Worm (Caenorhabditis elegans) whole organism, late embryonic: ENCODE results near the gene sma-5.

Experiments
- K02D7.2 ChIP-seq: sonication (generic microtip); optimal IDR thresholded peaks from 2 replicates; lab custom pipeline; 2017; ENCODE audit warnings: mild to moderate bottlenecking, missing genetic modification characterization, missing compliant biosample characterization
- ahr-1 ChIP-seq: sonication (generic microtip); optimal IDR thresholded peaks from 2 replicates; lab custom pipeline; 2016; ENCODE audit warnings: missing genetic modification characterization, missing compliant biosample characterization
- ama-1 ChIP-seq: fragments of 150-350 bp; optimal IDR thresholded peaks from 2 replicates; lab custom pipeline; 2014
- ceh-19 ChIP-seq: fragments of 200-800 bp; sonication (Bioruptor generic); optimal IDR thresholded peaks from 2 replicates; lab custom pipeline; 2018; ENCODE audit warnings: mild to moderate bottlenecking, missing genetic modification characterization, missing compliant biosample characterization
- ceh-2 ChIP-seq: sonication (generic microtip); optimal IDR thresholded peaks from 2 replicates; lab custom pipeline; 2016; ENCODE audit warnings: missing genotype, missing genetic modification characterization, missing compliant biosample characterization
- ceh-22 ChIP-seq: sonication (generic microtip); optimal IDR thresholded peaks from 2 replicates; lab custom pipeline; 2017; ENCODE audit warnings: missing biosample characterization, missing genetic modification characterization
- ceh-24 ChIP-seq: sonication (generic microtip); optimal IDR thresholded peaks from 2 replicates; lab custom pipeline; 2016; ENCODE audit warnings: mild to moderate bottlenecking, missing genetic modification characterization, missing compliant biosample characterization
- ceh-30 ChIP-seq: fragments of 150-350 bp; optimal IDR thresholded peaks from 2 replicates; lab custom pipeline; 2014; ENCODE audit warnings: missing biosample characterization, missing genetic modification characterization
- ceh-31 ChIP-seq: sonication (generic microtip); optimal IDR thresholded peaks from 2 replicates; lab custom pipeline; 2016; ENCODE audit warnings: missing genetic modification characterization, missing compliant biosample characterization
- ceh-34 ChIP-seq: sonication (generic microtip); optimal IDR thresholded peaks from 2 replicates; lab custom pipeline; 2016; ENCODE audit warnings: mild to moderate bottlenecking, missing genetic modification characterization, missing compliant biosample characterization
- ceh-9 ChIP-seq: sonication (generic microtip); optimal IDR thresholded peaks from 2 replicates; lab custom pipeline; 2016; ENCODE audit warnings: mild to moderate bottlenecking, missing genetic modification characterization, inconsistent platforms, missing compliant biosample characterization
- che-1 ChIP-seq: sonication (generic microtip); optimal IDR thresholded peaks from 2 replicates; lab custom pipeline; 2016; ENCODE audit warnings: mild to moderate bottlenecking, missing genetic modification characterization, missing compliant biosample characterization
- dmd-4 ChIP-seq: sonication (generic microtip); optimal IDR thresholded peaks from 2 replicates; lab custom pipeline; 2016; ENCODE audit warnings: borderline replicate concordance, missing genetic modification characterization, missing compliant biosample characterization
- dve-1 ChIP-seq: sonication (generic microtip); optimal IDR thresholded peaks from 2 replicates; lab custom pipeline; 2017; ENCODE audit warnings: antibody characterized with exemption, mild to moderate bottlenecking, missing genetic modification characterization, missing compliant biosample characterization
- ets-4 ChIP-seq: sonication (generic microtip); optimal IDR thresholded peaks from 2 replicates; lab custom pipeline; 2016; ENCODE audit warnings: missing genetic modification characterization, missing compliant biosample characterization
- eyg-1 ChIP-seq: sonication (generic microtip); optimal IDR thresholded peaks from 2 replicates; lab custom pipeline; 2016; ENCODE audit warnings: missing genotype, missing genetic modification characterization, missing compliant biosample characterization
- hlh-13 ChIP-seq: fragments of 200-800 bp; sonication (Bioruptor generic); optimal IDR thresholded peaks from 2 replicates; lab custom pipeline; 2018; ENCODE audit warnings: mild to moderate bottlenecking, missing genetic modification characterization, missing compliant biosample characterization
- hlh-15 ChIP-seq: sonication (generic microtip); optimal IDR thresholded peaks from 2 replicates; lab custom pipeline; 2016; ENCODE audit warnings: missing genetic modification characterization, missing compliant biosample characterization
- hlh-6 ChIP-seq: sonication (generic microtip); optimal IDR thresholded peaks from 2 replicates; lab custom pipeline; 2016; ENCODE audit warnings: missing genotype, missing genetic modification characterization, missing compliant biosample characterization
- madf-2 ChIP-seq: sonication (generic microtip); optimal IDR thresholded peaks from 2 replicates; lab custom pipeline; 2017; ENCODE audit warnings: missing genetic modification characterization, missing compliant biosample characterization
- mec-3 ChIP-seq: sonication (generic microtip); optimal IDR thresholded peaks from 2 replicates; lab custom pipeline; 2016; ENCODE audit warnings: borderline replicate concordance, missing genetic modification characterization, missing compliant biosample characterization
- nfya-1 ChIP-seq: sonication (generic microtip); optimal IDR thresholded peaks from 2 replicates; lab custom pipeline; 2017; ENCODE audit warnings: missing genetic modification characterization, mild to moderate bottlenecking, missing compliant biosample characterization, antibody characterized with exemption, moderate library complexity
- nhr-232 ChIP-seq: sonication (generic microtip); optimal IDR thresholded peaks from 2 replicates; lab custom pipeline; 2016; ENCODE audit warnings: missing genetic modification characterization, missing compliant biosample characterization
- npax-4 ChIP-seq: sonication (generic microtip); optimal IDR thresholded peaks from 2 replicates; lab custom pipeline; 2016; ENCODE audit warnings: missing genetic modification characterization, missing compliant biosample characterization
- pag-3 ChIP-seq: sonication (generic microtip); optimal IDR thresholded peaks from 2 replicates; lab custom pipeline; 2016; ENCODE audit warnings: missing compliant biosample characterization, missing genetic modification characterization, borderline replicate concordance
- pax-1 ChIP-seq: fragments of 150-350 bp; optimal IDR thresholded peaks from 2 replicates; lab custom pipeline; 2014; ENCODE audit warnings: missing biosample characterization, missing genetic modification characterization
- pha-2 ChIP-seq: sonication (generic microtip); optimal IDR thresholded peaks from 2 replicates; lab custom pipeline; 2017; ENCODE audit warnings: mild to moderate bottlenecking, missing genetic modification characterization, missing compliant biosample characterization
- pqm-1 ChIP-seq: sonication (generic microtip); optimal IDR thresholded peaks from 2 replicates; lab custom pipeline; 2016; ENCODE audit warnings: missing genetic modification characterization, missing compliant biosample characterization
- sdc-2 ChIP-seq: sonication (generic microtip); optimal IDR thresholded peaks from 2 replicates; lab custom pipeline; 2016; ENCODE audit warnings: missing genotype, missing genetic modification characterization, missing compliant biosample characterization
- sox-2 ChIP-seq: fragments of 200-800 bp; sonication (Bioruptor generic); IDR thresholded peaks from 2 replicates; pipeline ENCODE4 v1.3.6; 2022; ENCODE audit warnings: missing genetic modification reagents, missing genetic modification characterization, missing compliant biosample characterization
- sox-4 ChIP-seq: sonication (generic microtip); optimal IDR thresholded peaks from 2 replicates; lab custom pipeline; 2017; ENCODE audit warnings: mild to moderate bottlenecking, missing genetic modification characterization, inconsistent platforms, missing compliant biosample characterization
- syd-9 ChIP-seq: sonication (generic microtip); optimal IDR thresholded peaks from 2 replicates; lab custom pipeline; 2016; ENCODE audit warnings: mild to moderate bottlenecking, missing genetic modification characterization, moderate library complexity, missing compliant biosample characterization
- tbx-2 ChIP-seq: sonication (generic microtip); optimal IDR thresholded peaks from 2 replicates; lab custom pipeline; 2016; ENCODE audit warnings: missing genetic modification characterization, missing compliant biosample characterization
- unc-3 ChIP-seq, 2 experiments: fragments of 200-800 bp in 1 of 2; sonication (Bioruptor generic) in 1 of 2; sonication (generic microtip) in 1 of 2; conservative IDR thresholded peaks in 1 of 2; optimal IDR thresholded peaks in 1 of 2; 2 replicates each; pipeline versions ENCODE4 v1.3.6 to Lab custom; 2016 to 2022; ENCODE audit warnings: missing compliant biosample characterization in 2 of 2, missing genetic modification characterization in 2 of 2, missing genetic modification reagents in 1 of 2
- unc-42 ChIP-seq: sonication (generic microtip); optimal IDR thresholded peaks from 2 replicates; lab custom pipeline; 2016; ENCODE audit warnings: missing genotype, missing genetic modification characterization, missing compliant biosample characterization
- unc-55 ChIP-seq: sonication (generic microtip); optimal IDR thresholded peaks from 2 replicates; lab custom pipeline; 2017; ENCODE audit warnings: missing biosample characterization, missing genetic modification reagents, missing genetic modification characterization
- unc-86 ChIP-seq: sonication (generic microtip); optimal IDR thresholded peaks from 2 replicates; lab custom pipeline; 2016; ENCODE audit warnings: missing genetic modification characterization, missing compliant biosample characterization

sma-5 gene

DNA sequence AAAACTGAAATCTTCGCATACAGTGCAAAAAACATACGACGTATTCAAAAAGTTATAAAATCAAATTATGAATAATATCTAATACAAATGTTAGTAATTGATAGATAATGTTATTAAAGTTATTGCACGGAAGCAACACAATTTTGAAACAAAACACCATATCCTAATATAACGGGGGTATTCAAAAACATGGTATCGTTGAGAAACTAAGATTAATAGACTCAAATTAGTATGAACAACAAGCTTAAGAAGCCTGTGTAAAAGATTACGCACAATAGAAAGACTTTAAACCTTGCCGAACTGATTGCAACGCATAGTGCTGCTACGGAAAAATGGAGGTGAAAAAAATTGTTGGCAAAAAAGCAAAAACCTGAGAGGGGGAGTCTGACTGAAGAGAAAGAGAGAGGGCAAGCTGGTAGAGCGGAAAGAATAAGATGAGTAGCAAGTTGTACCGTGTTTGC is at the start of gene sma-5:
Gene sma-5 (minus strand): TSS at position 51 of the 461 bp plus-strand sequence.
- no peak for TF ChIP-seq ets-4
- TF ChIP-seq ceh-30 (tag; lab: Kevin White, UChicago) = no peak
- no peak for TF ChIP-seq ceh-24 (tag; lab: Kevin White, UChicago)
- TF ChIP-seq che-1 (tag; lab: Kevin White, UChicago) = no peak
- peak; percentile 39 for TF ChIP-seq pax-1 (tag; lab: Kevin White, UChicago)
- no peak for TF ChIP-seq madf-2

DNA sequence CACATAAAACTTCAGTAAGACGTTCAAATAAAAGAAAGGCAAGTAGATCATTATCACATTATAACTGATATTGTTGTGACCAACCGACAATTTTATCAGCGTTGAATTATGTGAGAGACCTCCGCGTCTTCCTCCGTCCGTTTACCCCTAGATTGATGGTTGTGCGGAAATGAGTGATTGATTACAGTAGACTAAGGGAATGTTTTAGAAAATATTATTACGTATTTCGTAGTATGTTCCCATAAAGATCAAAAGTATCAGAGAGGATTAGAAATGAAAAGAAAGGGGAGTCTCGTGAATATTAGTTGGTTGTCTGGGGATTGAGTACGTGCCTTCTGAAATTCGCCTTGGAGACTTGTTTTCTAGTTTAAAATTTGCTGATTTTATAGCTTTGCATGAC is 33.4 kb upstream of the sma-5 start:
- TF ChIP-seq unc-55 (GFP tag; lab: Kevin White, UChicago) = peak; percentile 4
- no peak for TF ChIP-seq ceh-34 (tag; lab: Kevin White, UChicago)

DNA sequence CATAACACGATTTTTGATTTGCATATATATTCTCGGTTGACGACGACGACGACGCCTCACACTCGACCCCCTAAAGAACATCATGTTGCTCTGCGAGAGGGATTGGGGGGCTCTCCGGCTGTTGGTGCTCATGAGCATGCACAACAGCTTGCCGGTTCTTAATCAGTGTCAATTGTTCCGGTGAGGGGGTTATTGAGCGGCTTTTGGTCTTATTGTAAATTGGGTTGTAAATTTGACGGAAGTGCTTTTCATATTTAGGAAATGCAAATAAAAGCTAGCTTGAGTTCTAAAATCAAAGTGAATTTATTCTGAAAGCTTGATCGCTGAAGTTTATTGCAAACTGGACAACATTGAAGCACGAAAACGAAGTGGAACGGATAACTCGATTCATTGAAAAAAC is 32.6 kb upstream of the sma-5 start:
- no peak for TF ChIP-seq ama-1 (lab: Kevin White, UChicago)
- peak; percentile 67 for TF ChIP-seq unc-42

DNA sequence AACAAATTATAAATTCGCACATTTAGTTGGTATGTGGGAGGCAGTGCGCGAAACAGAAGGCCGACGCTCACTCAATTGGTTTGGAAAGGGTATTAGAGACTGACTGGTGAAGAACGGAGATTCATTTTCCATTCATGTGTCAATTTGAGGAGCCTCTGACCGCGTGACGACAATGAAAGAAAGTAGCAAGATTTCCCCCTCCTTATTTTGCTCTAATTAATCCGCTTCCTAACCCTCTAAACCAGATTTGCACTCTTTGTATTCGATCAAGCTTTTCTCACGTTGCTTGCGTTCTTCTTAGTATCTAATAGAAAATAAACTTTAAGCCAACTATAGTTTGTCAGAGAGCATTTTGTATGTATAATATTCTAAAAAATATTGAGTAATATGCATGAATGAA is 30.8 kb upstream of the sma-5 start:
- TF ChIP-seq ceh-22 (tag; lab: Kevin White, UChicago) (no peak), nhr-232 (tag; lab: Kevin White, UChicago) (no peak), unc-42 (peak; percentile 81), npax-4 (no peak), hlh-6 (tag; lab: Kevin White, UChicago) (no peak), ceh-19 (GFP tag; lab: Kevin White, UChicago) (no peak), K02D7.2 (tag; lab: Kevin White, UChicago) (no peak)
- TF ChIP-seq, all 69 proteins: peak for 1

DNA sequence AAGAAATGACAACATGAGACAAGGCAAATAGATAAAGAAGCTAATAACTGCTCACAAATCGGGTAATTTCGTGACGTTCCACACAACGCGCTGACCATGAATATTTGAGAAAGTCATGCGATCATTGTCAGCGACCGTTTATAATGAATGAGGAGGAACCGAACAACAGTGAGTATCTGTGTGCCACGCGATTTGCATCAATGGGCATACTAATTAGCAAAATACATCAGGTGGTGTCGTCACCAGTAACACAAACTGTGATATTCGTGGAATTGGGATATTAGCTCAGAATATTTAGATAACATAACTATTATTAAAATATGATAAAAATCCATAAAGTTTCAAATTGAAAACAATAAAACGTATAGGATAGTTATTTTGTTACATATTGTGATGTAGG is 29.3 kb upstream of the sma-5 start:
- no peak for TF ChIP-seq hlh-15 (tag; lab: Kevin White, UChicago)
- no peak for TF ChIP-seq sox-2 (GFP tag; lab: Robert Waterston, UW)
- TF ChIP-seq che-1 (tag; lab: Kevin White, UChicago) = no peak
- no peak for TF ChIP-seq pag-3 (tag; lab: Kevin White, UChicago)
- TF ChIP-seq ceh-9 = no peak
- TF ChIP-seq unc-86 = no peak
- no peak for TF ChIP-seq pax-1 (tag; lab: Kevin White, UChicago)
- no peak for TF ChIP-seq tbx-2 (tag; lab: Kevin White, UChicago)
- TF ChIP-seq nfya-1 (tag; lab: Kevin White, UChicago) = no peak
- no peak for TF ChIP-seq dve-1
- no peak for TF ChIP-seq ceh-31 (tag; lab: Kevin White, UChicago)
- no peak for TF ChIP-seq eyg-1
- no peak for TF ChIP-seq sdc-2 (tag; lab: Kevin White, UChicago)
- no peak for TF ChIP-seq syd-9 (tag; lab: Kevin White, UChicago)
- no peak for TF ChIP-seq ahr-1 (tag; lab: Kevin White, UChicago)
- TF ChIP-seq ceh-24 (tag; lab: Kevin White, UChicago) = no peak
- TF ChIP-seq ceh-34 (tag; lab: Kevin White, UChicago) = no peak
- TF ChIP-seq dmd-4 = no peak
- TF ChIP-seq pha-2 (tag; lab: Kevin White, UChicago) = no peak
- no peak for TF ChIP-seq hlh-13 (GFP tag; lab: Kevin White, UChicago)

DNA sequence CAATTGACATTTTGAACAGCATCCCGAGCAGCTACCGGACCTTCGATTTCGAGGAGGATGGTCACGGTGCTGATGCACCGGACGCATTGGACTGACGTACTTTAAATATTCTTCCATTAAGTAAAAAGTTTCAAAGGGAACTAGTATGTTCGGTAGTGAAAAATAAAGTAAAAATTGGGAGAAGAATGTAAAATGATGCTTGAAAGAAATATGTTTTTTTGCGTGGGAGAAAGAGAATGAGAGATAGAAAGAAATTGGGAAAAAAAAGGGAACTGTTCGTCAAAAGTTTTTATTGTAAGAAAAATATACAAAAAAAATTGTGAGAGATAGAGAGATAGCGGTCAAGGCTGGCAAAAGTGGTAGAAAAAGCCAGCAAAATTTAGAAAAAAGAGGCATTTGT is 28.6 kb upstream of the sma-5 start, which contains the start of gene tsp-20:
Gene tsp-20 (minus strand): TSS at position 101 of the 400 bp plus-strand sequence.
- no peak for TF ChIP-seq unc-3 (GFP tag; conservative IDR thresholded peaks at IDR 0.05; lab: Robert Waterston, UW)
- TF ChIP-seq unc-3 (tag; optimal IDR thresholded peaks at IDR 0.05; lab: Kevin White, UChicago) = no peak
- TF ChIP-seq nfya-1 (tag; lab: Kevin White, UChicago) = no peak
- TF ChIP-seq pqm-1 (tag; lab: Kevin White, UChicago) = no peak
- no peak for TF ChIP-seq ahr-1 (tag; lab: Kevin White, UChicago)
- TF ChIP-seq sox-4 = no peak
- TF ChIP-seq ceh-34 (tag; lab: Kevin White, UChicago) = no peak
- no peak for TF ChIP-seq ceh-24 (tag; lab: Kevin White, UChicago)
- no peak for TF ChIP-seq ama-1 (lab: Kevin White, UChicago)
- no peak for TF ChIP-seq ceh-2
- no peak for TF ChIP-seq mec-3 (tag; lab: Kevin White, UChicago)
- no peak for TF ChIP-seq ceh-19 (GFP tag; lab: Kevin White, UChicago)
